Worm (Caenorhabditis elegans) whole organism, L1 larva: Measurements from ENCODE around the gene xbx-4.
A peak's percentile ranks its signal among the peaks of the same experiment; 100 is the strongest.

Experiments
- C16A3.4 ChIP-seq: fragments of 150-350 bp; optimal IDR thresholded peaks from 2 replicates; lab custom pipeline; 2014; ENCODE audit warnings: missing biosample characterization, missing genetic modification characterization
- Y116A8C.19 ChIP-seq: sonication (generic microtip); optimal IDR thresholded peaks from 2 replicates; lab custom pipeline; 2016; ENCODE audit warnings: missing compliant biosample characterization, missing genetic modification characterization, borderline replicate concordance
- aha-1 ChIP-seq: fragments of 150-350 bp; optimal IDR thresholded peaks from 2 replicates; lab custom pipeline; 2014; ENCODE audit warnings: missing biosample characterization, missing genetic modification characterization
- alr-1 ChIP-seq: fragments of 200-800 bp; sonication (Bioruptor generic); optimal IDR thresholded peaks from 2 replicates; lab custom pipeline; 2018; ENCODE audit warnings: borderline replicate concordance, mild to moderate bottlenecking, missing genetic modification characterization, missing compliant biosample characterization
- ama-1 ChIP-seq: fragments of 150-350 bp; optimal IDR thresholded peaks from 2 replicates; lab custom pipeline; 2014
- ceh-88 ChIP-seq: fragments of 200-800 bp; sonication (Bioruptor generic); IDR thresholded peaks from 2 replicates; pipeline ENCODE4 v1.3.6; 2022; ENCODE audit warnings: missing genetic modification characterization, missing compliant biosample characterization
- ceh-90 ChIP-seq: sonication (generic microtip); optimal IDR thresholded peaks from 2 replicates; lab custom pipeline; 2016; ENCODE audit warnings: missing genetic modification characterization, missing compliant biosample characterization
- ces-1 ChIP-seq: fragments of 150-350 bp; optimal IDR thresholded peaks from 2 replicates; lab custom pipeline; 2014; ENCODE audit warnings: missing biosample characterization, missing genetic modification reagents, missing genetic modification characterization
- dpl-1 ChIP-seq, 3 experiments: fragments of 150-350 bp in 2 of 3; sonication (generic microtip) in 1 of 3; optimal IDR thresholded peaks; 2 replicates each; lab custom pipeline; 2014 to 2017; ENCODE audit warnings: missing biosample characterization in 3 of 3, missing genetic modification characterization in 3 of 3, missing genetic modification reagents in 3 of 3
- egl-27 ChIP-seq, 2 experiments: fragments of 150-350 bp in 1 of 2; sonication (generic microtip); optimal IDR thresholded peaks; 3 replicates each; lab custom pipeline; 2017 to 2018; ENCODE audit warnings: missing biosample characterization in 2 of 2, missing genetic modification characterization in 2 of 2, missing genetic modification reagents in 2 of 2
- elt-3 ChIP-seq, 6 experiments: fragments of 150-350 bp in 1 of 6; sonication (generic microtip); optimal IDR thresholded peaks; 2 replicates each; lab custom pipeline; 2017 to 2018; ENCODE audit warnings: missing biosample characterization in 6 of 6, missing genetic modification characterization in 6 of 6, inconsistent platforms in 1 of 6
- ets-5 ChIP-seq: fragments of 200-800 bp; sonication (Bioruptor generic); IDR thresholded peaks from 2 replicates; pipeline ENCODE4 v1.3.6; 2022; ENCODE audit warnings: missing genetic modification characterization, missing compliant biosample characterization
- fkh-10 ChIP-seq: sonication (generic microtip); optimal IDR thresholded peaks from 2 replicates; lab custom pipeline; 2017; ENCODE audit warnings: missing biosample characterization, missing genetic modification reagents, missing genetic modification characterization
- fkh-4 ChIP-seq: sonication (generic microtip); optimal IDR thresholded peaks from 2 replicates; lab custom pipeline; 2016; ENCODE audit warnings: missing compliant biosample characterization, missing genetic modification characterization, borderline replicate concordance
- fos-1 ChIP-seq: fragments of 150-350 bp; optimal IDR thresholded peaks from 2 replicates; lab custom pipeline; 2014; ENCODE audit warnings: missing biosample characterization, missing genetic modification characterization
- hlh-4 ChIP-seq: sonication (generic microtip); optimal IDR thresholded peaks from 2 replicates; lab custom pipeline; 2016; ENCODE audit warnings: mild to moderate bottlenecking, missing genetic modification characterization, missing compliant biosample characterization
- hpl-2 ChIP-seq: fragments of 150-350 bp; optimal IDR thresholded peaks from 2 replicates; lab custom pipeline; 2014; ENCODE audit warnings: missing biosample characterization, missing genetic modification reagents, missing genetic modification characterization
- irx-1 ChIP-seq: sonication (generic microtip); optimal IDR thresholded peaks from 2 replicates; lab custom pipeline; 2016; ENCODE audit warnings: missing genetic modification characterization, missing compliant biosample characterization
- isw-1 ChIP-seq: fragments of 200-800 bp; sonication (Bioruptor generic); IDR thresholded peaks from 2 replicates; pipeline ENCODE4 v1.3.6; 2022; ENCODE audit warnings: missing genetic modification characterization, missing compliant biosample characterization
- lin-13 ChIP-seq: fragments of 150-350 bp; optimal IDR thresholded peaks from 2 replicates; lab custom pipeline; 2014; ENCODE audit warnings: missing biosample characterization, missing genetic modification reagents, missing genetic modification characterization
- lin-15B ChIP-seq: fragments of 150-350 bp; sonication (generic microtip); optimal IDR thresholded peaks from 3 replicates; lab custom pipeline; 2014; ENCODE audit warnings: missing biosample characterization, missing genetic modification characterization
- lin-35 ChIP-seq, 2 experiments: fragments of 150-350 bp; optimal IDR thresholded peaks; 2 replicates each; lab custom pipeline; 2014; ENCODE audit warnings: missing biosample characterization in 2 of 2, missing genetic modification characterization in 2 of 2, missing genetic modification reagents in 2 of 2
- lin-39 ChIP-seq: fragments of 150-350 bp; optimal IDR thresholded peaks from 2 replicates; lab custom pipeline; 2014; ENCODE audit warnings: missing biosample characterization, missing genetic modification reagents, missing genetic modification characterization
- lir-3 ChIP-seq: sonication (generic microtip); optimal IDR thresholded peaks from 2 replicates; lab custom pipeline; 2016; ENCODE audit warnings: mild to moderate bottlenecking, missing genetic modification characterization, moderate library complexity, missing compliant biosample characterization; ENCODE audit not compliant: poor library complexity
- mab-9 ChIP-seq: fragments of 200-800 bp; sonication (Bioruptor generic); IDR thresholded peaks from 2 replicates; pipeline ENCODE4 v1.3.6; 2022; ENCODE audit warnings: missing genetic modification reagents, missing genetic modification characterization, missing compliant biosample characterization
- mdl-1 ChIP-seq, 2 experiments: fragments of 150-350 bp; optimal IDR thresholded peaks; 2 replicates each; lab custom pipeline; 2014 to 2017; ENCODE audit warnings: missing biosample characterization in 2 of 2, missing genetic modification characterization in 2 of 2, inconsistent platforms in 1 of 2
- mef-2 ChIP-seq: fragments of 150-350 bp; optimal IDR thresholded peaks from 2 replicates; lab custom pipeline; 2014; ENCODE audit warnings: missing biosample characterization, missing genetic modification characterization
- mep-1 ChIP-seq: fragments of 150-350 bp; optimal IDR thresholded peaks from 2 replicates; lab custom pipeline; 2014; ENCODE audit warnings: missing biosample characterization, missing genetic modification characterization
- nhr-12 ChIP-seq: sonication (generic microtip); optimal IDR thresholded peaks from 2 replicates; lab custom pipeline; 2017; ENCODE audit warnings: missing biosample characterization, missing genetic modification characterization
- nhr-20 ChIP-seq: sonication (generic microtip); optimal IDR thresholded peaks from 2 replicates; lab custom pipeline; 2016; ENCODE audit warnings: mild to moderate bottlenecking, missing genetic modification characterization, missing compliant biosample characterization
- nhr-237 ChIP-seq: fragments of 150-350 bp; optimal IDR thresholded peaks from 2 replicates; lab custom pipeline; 2014; ENCODE audit warnings: missing biosample characterization, missing genetic modification characterization
- nhr-28 ChIP-seq: fragments of 150-350 bp; optimal IDR thresholded peaks from 2 replicates; lab custom pipeline; 2014; ENCODE audit warnings: missing biosample characterization, missing genetic modification characterization
- nhr-71 ChIP-seq: sonication (generic microtip); optimal IDR thresholded peaks from 2 replicates; lab custom pipeline; 2016; ENCODE audit warnings: mild to moderate bottlenecking, missing genetic modification characterization, moderate library complexity, missing compliant biosample characterization
- nhr-76 ChIP-seq: sonication (generic microtip); optimal IDR thresholded peaks from 2 replicates; lab custom pipeline; 2017; ENCODE audit warnings: missing biosample characterization, missing genetic modification characterization
- nhr-84 ChIP-seq: sonication (generic microtip); optimal IDR thresholded peaks from 2 replicates; lab custom pipeline; 2017; ENCODE audit warnings: missing biosample characterization, missing genetic modification characterization
- nhr-85 ChIP-seq: sonication (generic microtip); peaks from one replicate; lab custom pipeline; 2016; ENCODE audit warnings: missing genetic modification characterization, inconsistent platforms, missing compliant biosample characterization
- pag-3 ChIP-seq: sonication (generic microtip); optimal IDR thresholded peaks from 2 replicates; lab custom pipeline; 2017; ENCODE audit warnings: missing genetic modification characterization, mild to moderate bottlenecking, missing compliant biosample characterization, antibody characterized with exemption, borderline replicate concordance; ENCODE audit not compliant: insufficient read depth
- pax-3 ChIP-seq: fragments of 200-800 bp; sonication (Bioruptor generic); optimal IDR thresholded peaks from 2 replicates; lab custom pipeline; 2018; ENCODE audit warnings: mild to moderate bottlenecking, missing genetic modification characterization, moderate library complexity, missing compliant biosample characterization
- pqm-1 ChIP-seq: sonication (generic microtip); optimal IDR thresholded peaks from 3 replicates; lab custom pipeline; 2017; ENCODE audit warnings: missing biosample characterization, missing genetic modification characterization
- rnt-1 ChIP-seq: sonication (generic microtip); optimal IDR thresholded peaks from 2 replicates; lab custom pipeline; 2016; ENCODE audit warnings: mild to moderate bottlenecking, missing genetic modification characterization, moderate library complexity, missing compliant biosample characterization
- snu-23 ChIP-seq: sonication (generic microtip); optimal IDR thresholded peaks from 2 replicates; lab custom pipeline; 2016; ENCODE audit warnings: missing genetic modification characterization, missing compliant biosample characterization
- sox-4 ChIP-seq: sonication (generic microtip); optimal IDR thresholded peaks from 2 replicates; lab custom pipeline; 2016; ENCODE audit warnings: missing genetic modification characterization, missing compliant biosample characterization
- sup-37 ChIP-seq: fragments of 200-800 bp; sonication (Bioruptor generic); optimal IDR thresholded peaks from 2 replicates; lab custom pipeline; 2018; ENCODE audit warnings: mild to moderate bottlenecking, missing genetic modification characterization, missing compliant biosample characterization
- swsn-7 ChIP-seq: sonication (generic microtip); optimal IDR thresholded peaks from 2 replicates; lab custom pipeline; 2016; ENCODE audit warnings: missing genetic modification characterization, missing compliant biosample characterization
- tbx-2 ChIP-seq: sonication (generic microtip); optimal IDR thresholded peaks from 2 replicates; lab custom pipeline; 2016; ENCODE audit warnings: missing genetic modification characterization, missing compliant biosample characterization
- unc-30 ChIP-seq: sonication (generic microtip); optimal IDR thresholded peaks from 2 replicates; lab custom pipeline; 2017; ENCODE audit warnings: missing biosample characterization, missing genetic modification characterization
- unc-62 ChIP-seq: fragments of 150-350 bp; optimal IDR thresholded peaks from 2 replicates; lab custom pipeline; 2014; ENCODE audit warnings: missing biosample characterization, missing genetic modification reagents, missing genetic modification characterization
- vab-15 ChIP-seq: sonication (generic microtip); optimal IDR thresholded peaks from 2 replicates; lab custom pipeline; 2017; ENCODE audit warnings: missing genotype, mild to moderate bottlenecking, missing genetic modification characterization, missing compliant biosample characterization
- xbp-1 ChIP-seq: sonication (generic microtip); optimal IDR thresholded peaks from 2 replicates; lab custom pipeline; 2016; ENCODE audit warnings: missing genetic modification characterization, missing compliant biosample characterization
- zag-1 ChIP-seq: fragments of 150-350 bp; optimal IDR thresholded peaks from 2 replicates; lab custom pipeline; 2014; ENCODE audit warnings: missing biosample characterization, missing genetic modification characterization
- ztf-11 ChIP-seq, 2 experiments: sonication (generic microtip); optimal IDR thresholded peaks; 2 replicates each; lab custom pipeline; 2016 to 2017; ENCODE audit warnings: missing genetic modification characterization in 2 of 2, missing biosample characterization in 1 of 2, missing compliant biosample characterization in 1 of 2
- ztf-4 ChIP-seq: fragments of 150-350 bp; optimal IDR thresholded peaks from 2 replicates; lab custom pipeline; 2014; ENCODE audit warnings: missing biosample characterization, missing genetic modification characterization

The xbx-4 gene

DNA sequence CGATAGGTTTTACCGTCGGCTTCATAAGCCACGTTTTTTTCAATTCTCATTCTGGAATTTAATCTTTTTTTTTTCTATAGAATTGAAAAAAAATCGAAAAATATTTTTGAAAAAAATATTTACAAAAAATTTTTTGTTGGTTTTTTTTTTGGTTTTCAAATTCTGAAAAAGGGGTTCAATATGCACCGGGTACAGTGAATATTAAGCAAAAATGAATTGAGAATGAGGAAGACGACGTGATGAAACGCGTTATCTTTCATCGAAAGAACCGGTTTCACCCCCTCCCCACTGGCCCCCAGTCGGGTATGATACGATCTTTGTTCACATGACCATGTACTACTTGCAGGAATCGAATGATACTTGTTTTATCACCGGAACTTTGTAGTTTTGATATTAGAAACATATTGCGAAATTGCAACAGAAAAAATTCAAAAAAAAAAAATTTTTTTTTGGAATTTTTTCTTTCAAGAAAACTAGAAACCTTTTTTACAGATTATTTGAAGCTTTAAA, 34.9 kb downstream of the xbx-4 start, which contains the start of gene C54E4.5 (continued):
- TF ChIP-seq hlh-4 (no peak), sox-4 (tag; lab: Kevin White, UChicago) (no peak), rnt-1 (peak; percentile 3), hpl-2 (no peak), alr-1 (no peak), lin-15B (tag; lab: Kevin White, UChicago) (no peak), Y116A8C.19 (tag; lab: Kevin White, UChicago) (no peak), ets-5 (GFP tag; lab: Robert Waterston, UW) (no peak), ces-1 (no peak), mdl-1 (tag; optimal IDR thresholded peaks at IDR 0.05; lab: Kevin White, UChicago) (peak in 1 of 2 experiments; percentile 50), mef-2 (tag; lab: Kevin White, UChicago) (no peak), nhr-28 (tag; lab: Kevin White, UChicago) (no peak), ztf-11 (tag; optimal IDR thresholded peaks at IDR 0.05; lab: Kevin White, UChicago) (no peak), ztf-4 (no peak), mab-9 (GFP tag; lab: Robert Waterston, UW) (no peak), ceh-88 (no peak), xbp-1 (tag; lab: Kevin White, UChicago) (no peak), elt-3 (tag; optimal IDR thresholded peaks at IDR 0.05; lab: Kevin White, UChicago) (peak in 4 of 6 experiments; percentile 64 to 98 (median 72)), pax-3 (no peak), dpl-1 (GFP tag; optimal IDR thresholded peaks at IDR 0.05; lab: Kevin White, UChicago) (peak in 1 of 3 experiments; percentile 18), lir-3 (no peak), snu-23 (GFP tag; lab: Kevin White, UChicago) (peak; percentile 64), isw-1 (GFP tag; lab: Robert Waterston, UW) (no peak), nhr-237 (no peak), C16A3.4 (tag; lab: Kevin White, UChicago) (no peak), zag-1 (tag; lab: Kevin White, UChicago) (no peak), lin-35 (GFP tag; optimal IDR thresholded peaks at IDR 0.05; lab: Kevin White, UChicago) (peak in 1 of 2 experiments; percentile 46), nhr-84 (tag; lab: Kevin White, UChicago) (no peak), egl-27 (tag; optimal IDR thresholded peaks at IDR 0.05; lab: Kevin White, UChicago) (no peak), ceh-90 (no peak), nhr-20 (tag; lab: Kevin White, UChicago) (peak; percentile 70), nhr-12 (no peak), tbx-2 (tag; lab: Kevin White, UChicago) (peak; percentile 35), aha-1 (no peak), fkh-4 (no peak), swsn-7 (tag; lab: Kevin White, UChicago) (no peak), ama-1 (lab: Kevin White, UChicago) (no peak), unc-62 (GFP tag; lab: Kevin White, UChicago) (no peak), fkh-10 (GFP tag; lab: Kevin White, UChicago) (no peak), unc-30 (tag; lab: Kevin White, UChicago) (no peak), sup-37 (no peak), irx-1 (tag; lab: Kevin White, UChicago) (no peak), nhr-76 (no peak), nhr-85 (tag; lab: Kevin White, UChicago) (peak; percentile 95)

DNA sequence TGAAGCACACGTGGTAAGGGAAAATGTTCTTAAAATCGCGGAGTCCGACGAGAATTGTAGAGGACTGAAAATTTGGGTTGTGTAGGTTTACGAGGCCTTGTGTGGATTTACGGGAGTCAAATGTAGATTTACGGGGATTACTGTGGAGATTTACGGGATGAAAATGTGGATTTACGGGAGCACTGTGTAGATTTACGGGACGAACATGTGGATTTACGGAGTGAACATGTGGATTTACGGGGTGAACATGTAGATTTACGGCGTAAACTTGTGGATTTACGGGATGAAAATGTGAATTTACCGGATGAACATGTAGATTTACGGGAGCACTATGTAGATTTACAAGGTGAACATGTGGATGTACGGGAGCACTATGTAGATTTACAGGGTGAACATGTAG, 41.8 kb downstream of the xbx-4 start:
- no peak for TF ChIP-seq mep-1
- no peak for TF ChIP-seq pag-3
- no peak for TF ChIP-seq lin-39
- no peak for TF ChIP-seq elt-3 (tag; optimal IDR thresholded peaks at IDR 0.05; lab: Kevin White, UChicago)
- TF ChIP-seq ama-1 (lab: Kevin White, UChicago): no peak
- TF ChIP-seq lin-13 (GFP tag; lab: Kevin White, UChicago): no peak
- TF ChIP-seq vab-15 (tag; lab: Kevin White, UChicago): no peak
- TF ChIP-seq fos-1 (tag; lab: Kevin White, UChicago): no peak
- no peak for TF ChIP-seq pqm-1 (tag; lab: Kevin White, UChicago)
- no peak for TF ChIP-seq nhr-71 (tag; lab: Kevin White, UChicago)
